Worm (Caenorhabditis elegans) whole organism, L1 larva: Measurements from ENCODE around the gene R52.4.

Experiments
- ceh-8 ChIP-seq: fragments of 200-800 bp; sonication (Bioruptor generic); optimal IDR thresholded peaks from 2 replicates; lab custom pipeline; 2018; ENCODE audit warnings: mild to moderate bottlenecking, missing genetic modification characterization, moderate library complexity, missing compliant biosample characterization
- ceh-82 ChIP-seq, 3 experiments: fragments of 150-350 bp in 1 of 3; sonication (generic microtip) in 2 of 3; optimal IDR thresholded peaks; 2 replicates each; lab custom pipeline; 2014 to 2017; ENCODE audit warnings: missing biosample characterization in 3 of 3, missing genetic modification characterization in 3 of 3
- elt-2 ChIP-seq: sonication (generic microtip); optimal IDR thresholded peaks from 2 replicates; lab custom pipeline; 2016; ENCODE audit warnings: missing genetic modification characterization, mild to moderate bottlenecking, inconsistent platforms, missing compliant biosample characterization, missing genetic modification reagents

DNA sequence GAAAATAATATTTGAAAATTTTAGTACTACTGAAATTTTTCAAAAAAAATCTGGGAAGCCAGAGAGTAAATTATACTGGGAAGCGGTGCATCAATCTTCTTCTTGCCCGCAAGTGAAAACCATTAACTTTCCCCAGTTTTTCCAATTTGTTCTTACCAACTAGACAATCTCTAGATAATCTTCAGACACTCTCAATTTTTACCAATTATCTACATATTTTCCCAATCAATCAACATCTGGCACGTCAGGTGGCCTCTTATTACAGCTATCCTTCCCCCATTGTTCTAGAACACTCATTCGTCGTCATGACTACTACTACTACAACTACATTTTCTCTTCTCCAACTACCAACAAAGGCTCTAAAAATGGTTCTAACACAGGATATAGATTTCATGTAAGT, 43.7 kb downstream of the R52.4 start, which contains the start of gene fbxb-6:
- TF ChIP-seq ceh-82 (tag; optimal IDR thresholded peaks at IDR 0.05; lab: Kevin White, UChicago) (no peak), ceh-8 (GFP tag; lab: Kevin White, UChicago) (no peak), elt-2 (tag; lab: Kevin White, UChicago) (no peak)
